Worm (Caenorhabditis elegans): ENCODE measurements around the gene glr-7.

ce11 chrX:2456141-2456540 lies 36.5 kb upstream of the glr-7 start:
- TF ChIP-seq nfya-1 (tag; optimal IDR thresholded peaks at IDR 0.05; ENCODE audit: borderline replicate concordance, insufficient read depth) (no peak), ama-1 (optimal IDR thresholded peaks at IDR 0.05) (no peak), ama-1 (GFP tag; optimal IDR thresholded peaks at IDR 0.05) (no peak), egl-44 (GFP tag; IDR thresholded peaks at IDR 0.05) (no peak), sdz-38 (tag; optimal IDR thresholded peaks at IDR 0.05) (no peak), Y79H2A.3 (GFP tag; conservative IDR thresholded peaks at IDR 0.05) (no peak), lag-1 (GFP tag; IDR thresholded peaks at IDR 0.05) (no peak), zim-3 (tag; optimal IDR thresholded peaks at IDR 0.05) (no peak), die-1 (tag; optimal IDR thresholded peaks at IDR 0.05) (no peak), F49E8.2 (tag; optimal IDR thresholded peaks at IDR 0.05; ENCODE audit: insufficient read depth) (no peak), F33H1.4 (GFP tag; IDR thresholded peaks at IDR 0.05) (no peak), atf-7 (tag; optimal IDR thresholded peaks at IDR 0.05) (no peak), snpc-4 (GFP tag; optimal IDR thresholded peaks at IDR 0.05) (no peak), snpc-4 (tag; optimal IDR thresholded peaks at IDR 0.05) (no peak)
